Worm (Caenorhabditis elegans) whole organism, L4 larva: ENCODE data around the gene chil-23.

ENCODE experiments used
- aha-1 ChIP-seq: fragments of 150-350 bp; peaks from one replicate; lab custom pipeline; 2014; ENCODE audit warnings: missing biosample characterization, missing genetic modification characterization
- attf-4 ChIP-seq: sonication (generic microtip); optimal IDR thresholded peaks from 3 replicates; lab custom pipeline; 2017; ENCODE audit warnings: missing biosample characterization, missing genetic modification characterization
- ceh-44 ChIP-seq: fragments of 200-800 bp; sonication (Bioruptor generic); IDR thresholded peaks from 2 replicates; pipeline ENCODE4 v1.3.6; 2022; ENCODE audit warnings: missing genetic modification reagents, missing genetic modification characterization, missing compliant biosample characterization
- ces-1 ChIP-seq: fragments of 150-350 bp; sonication (generic microtip); optimal IDR thresholded peaks from 4 replicates; lab custom pipeline; 2014; ENCODE audit warnings: missing biosample characterization, missing genetic modification reagents, missing genetic modification characterization
- daf-12 ChIP-seq: fragments of 150-350 bp; optimal IDR thresholded peaks from 2 replicates; lab custom pipeline; 2014; ENCODE audit warnings: missing biosample characterization, missing genetic modification reagents, missing genetic modification characterization
- daf-19 ChIP-seq: fragments of 200-800 bp; sonication (Bioruptor generic); conservative IDR thresholded peaks from 2 replicates; pipeline ENCODE4 v1.3.6; 2022; ENCODE audit warnings: missing genetic modification characterization, missing compliant biosample characterization
- fkh-10 ChIP-seq: fragments of 150-350 bp; optimal IDR thresholded peaks from 2 replicates; lab custom pipeline; 2014; ENCODE audit warnings: missing biosample characterization, missing genetic modification reagents, missing genetic modification characterization
- hif-1 ChIP-seq, 2 experiments: sonication (generic microtip); optimal IDR thresholded peaks; 2 replicates each; lab custom pipeline; 2016 to 2017; ENCODE audit warnings: missing compliant biosample characterization in 2 of 2, missing genetic modification characterization in 2 of 2, missing genetic modification reagents in 2 of 2, missing genotype in 2 of 2, mild to moderate bottlenecking in 1 of 2
- hlh-11 ChIP-seq: fragments of 200-800 bp; sonication (Bioruptor generic); optimal IDR thresholded peaks from 2 replicates; lab custom pipeline; 2018; ENCODE audit warnings: mild to moderate bottlenecking, missing genetic modification characterization, missing compliant biosample characterization
- lin-15B ChIP-seq: fragments of 150-350 bp; sonication (generic microtip); optimal IDR thresholded peaks from 3 replicates; lab custom pipeline; 2014; ENCODE audit warnings: missing biosample characterization, missing genetic modification characterization
- lin-29 ChIP-seq: fragments of 200-800 bp; sonication (Bioruptor generic); IDR thresholded peaks from 2 replicates; pipeline ENCODE4 v1.3.6; 2022; ENCODE audit warnings: missing genetic modification reagents, missing genetic modification characterization, missing compliant biosample characterization
- mdt-29 ChIP-seq: fragments of 200-800 bp; sonication (Bioruptor generic); IDR thresholded peaks from 2 replicates; pipeline ENCODE4 v1.3.6; 2022; ENCODE audit warnings: missing genetic modification reagents, missing genetic modification characterization, missing compliant biosample characterization
- mes-2 ChIP-seq: sonication (generic microtip); optimal IDR thresholded peaks from 2 replicates; lab custom pipeline; 2016; ENCODE audit warnings: missing genotype, mild to moderate bottlenecking, missing genetic modification characterization, missing compliant biosample characterization; ENCODE audit not compliant: poor library complexity, severe bottlenecking
- nhr-28 ChIP-seq: fragments of 150-350 bp; optimal IDR thresholded peaks from 2 replicates; lab custom pipeline; 2014; ENCODE audit warnings: missing biosample characterization, missing genetic modification characterization
- nhr-76 ChIP-seq: fragments of 150-350 bp; optimal IDR thresholded peaks from 2 replicates; lab custom pipeline; 2014; ENCODE audit warnings: missing biosample characterization, missing genetic modification characterization
- nhr-77 ChIP-seq: fragments of 150-350 bp; optimal IDR thresholded peaks from 2 replicates; lab custom pipeline; 2014; ENCODE audit warnings: missing biosample characterization, missing genetic modification characterization
- pha-4 ChIP-seq, 2 experiments: fragments of 150-350 bp in 1 of 2; fragments of 200-800 bp in 1 of 2; sonication (Bioruptor generic) in 1 of 2; IDR thresholded peaks in 1 of 2; optimal IDR thresholded peaks in 1 of 2; 2 replicates each; pipeline versions ENCODE4 v1.3.6 to Lab custom; 2014 to 2022; ENCODE audit warnings: missing genetic modification characterization in 2 of 2, missing genetic modification reagents in 2 of 2, missing biosample characterization in 1 of 2, missing compliant biosample characterization in 1 of 2
- saeg-2 ChIP-seq: fragments of 200-800 bp; sonication (Bioruptor generic); IDR thresholded peaks from 2 replicates; pipeline ENCODE4 v1.3.6; 2022; ENCODE audit warnings: missing genetic modification reagents, missing genetic modification characterization, missing compliant biosample characterization
- sdz-12 ChIP-seq: fragments of 200-800 bp; sonication (Bioruptor generic); optimal IDR thresholded peaks from 2 replicates; lab custom pipeline; 2018; ENCODE audit warnings: mild to moderate bottlenecking, missing genetic modification characterization, missing compliant biosample characterization
- skn-1 ChIP-seq: fragments of 150-350 bp; optimal IDR thresholded peaks from 2 replicates; lab custom pipeline; 2014; ENCODE audit warnings: missing biosample characterization, missing genetic modification characterization
- tag-97 ChIP-seq: fragments of 200-800 bp; sonication (Bioruptor generic); IDR thresholded peaks from 2 replicates; pipeline ENCODE4 v1.3.6; 2022; ENCODE audit warnings: missing genetic modification characterization, missing compliant biosample characterization
- unc-130 ChIP-seq: sonication (generic microtip); optimal IDR thresholded peaks from 2 replicates; lab custom pipeline; 2016; ENCODE audit warnings: missing genetic modification reagents, missing genetic modification characterization, missing compliant biosample characterization
- unc-62 ChIP-seq, 3 experiments: fragments of 150-350 bp in 1 of 3; sonication (generic microtip); optimal IDR thresholded peaks in 2 of 3; peaks in 1 of 3; 1 replicate in 1 of 3; 2 replicates in 2 of 3; lab custom pipeline; 2014 to 2017; ENCODE audit warnings: missing biosample characterization in 3 of 3, missing genetic modification characterization in 3 of 3, missing genetic modification reagents in 3 of 3, missing genotype in 1 of 3
- zag-1 ChIP-seq: fragments of 150-350 bp; optimal IDR thresholded peaks from 2 replicates; lab custom pipeline; 2014; ENCODE audit warnings: missing biosample characterization, missing genetic modification characterization
- zfp-2 ChIP-seq: sonication (generic microtip); optimal IDR thresholded peaks from 2 replicates; lab custom pipeline; 2016; ENCODE audit warnings: mild to moderate bottlenecking, missing genetic modification characterization, missing compliant biosample characterization
- zfp-3 ChIP-seq: fragments of 200-800 bp; sonication (Bioruptor generic); conservative IDR thresholded peaks from 2 replicates; pipeline ENCODE4 v1.3.6; 2022; ENCODE audit warnings: missing genetic modification reagents, missing genetic modification characterization, missing compliant biosample characterization
- zip-11 ChIP-seq: fragments of 200-800 bp; sonication (Bioruptor generic); IDR thresholded peaks from 2 replicates; pipeline ENCODE4 v1.3.6; 2022; ENCODE audit warnings: missing genetic modification characterization, missing compliant biosample characterization
- zip-2 ChIP-seq: fragments of 150-350 bp; optimal IDR thresholded peaks from 2 replicates; lab custom pipeline; 2014; ENCODE audit warnings: missing biosample characterization, missing genetic modification characterization

The chil-23 gene

DNA sequence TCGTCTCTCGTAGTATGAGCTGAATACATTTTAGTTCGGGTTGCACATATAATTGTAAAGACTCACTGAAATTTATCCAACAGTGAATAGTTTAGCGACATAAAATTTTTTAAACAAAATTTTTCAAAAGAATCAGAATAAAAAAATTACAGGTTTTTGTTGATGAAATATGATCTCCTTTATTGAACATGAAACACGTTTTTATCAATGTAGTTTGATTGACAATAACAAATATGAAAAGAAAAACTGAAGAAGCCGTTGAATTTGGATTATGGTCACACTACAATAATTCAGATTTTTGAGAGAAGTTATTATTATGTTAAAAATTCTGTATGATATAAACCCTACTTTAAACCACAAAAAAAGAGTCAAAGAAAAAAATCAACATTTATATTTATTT, 28.4 kb downstream of the chil-23 start, which contains the start of gene chil-17:
Gene chil-17, minus strand, starts transcription at position 101 of the 400 bp plus-strand sequence.
- TF ChIP-seq lin-15B (tag; lab: Kevin White, UChicago) (no peak), nhr-28 (tag; lab: Kevin White, UChicago) (no peak)

DNA sequence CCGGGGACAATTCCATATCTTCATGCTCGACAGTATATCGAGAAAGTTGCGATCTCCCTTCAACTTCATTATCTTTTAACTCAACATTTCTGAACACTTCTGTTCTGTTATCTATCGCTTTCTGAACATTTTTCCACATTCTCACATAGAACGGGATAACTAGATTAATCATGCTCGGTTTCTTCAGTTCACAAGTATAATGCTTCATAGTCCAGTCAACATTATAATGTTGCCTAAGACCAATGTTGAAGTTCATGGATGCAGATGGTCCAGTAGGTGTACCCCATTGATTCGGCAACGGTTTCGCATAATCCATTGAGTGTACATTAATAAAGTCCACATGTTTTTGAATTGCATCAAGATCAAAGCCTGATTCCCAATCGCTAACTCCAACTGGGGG, 29.6 kb downstream of the chil-23 start:
- no peak for TF ChIP-seq zfp-3 (GFP tag; lab: Robert Waterston, UW)
- peak in 1 of 2 experiments; percentile 91 for TF ChIP-seq unc-62 (GFP tag; optimal IDR thresholded peaks at IDR 0.05 in 1 of 2; lab: Kevin White, UChicago)
- no peak for TF ChIP-seq unc-62 (tag; optimal IDR thresholded peaks at IDR 0.05; lab: Kevin White, UChicago)
- TF ChIP-seq aha-1 (tag; lab: Kevin White, UChicago), result peak; percentile 3
- TF ChIP-seq zip-11, result no peak
- TF ChIP-seq, all 104 proteins: peak for 2

DNA sequence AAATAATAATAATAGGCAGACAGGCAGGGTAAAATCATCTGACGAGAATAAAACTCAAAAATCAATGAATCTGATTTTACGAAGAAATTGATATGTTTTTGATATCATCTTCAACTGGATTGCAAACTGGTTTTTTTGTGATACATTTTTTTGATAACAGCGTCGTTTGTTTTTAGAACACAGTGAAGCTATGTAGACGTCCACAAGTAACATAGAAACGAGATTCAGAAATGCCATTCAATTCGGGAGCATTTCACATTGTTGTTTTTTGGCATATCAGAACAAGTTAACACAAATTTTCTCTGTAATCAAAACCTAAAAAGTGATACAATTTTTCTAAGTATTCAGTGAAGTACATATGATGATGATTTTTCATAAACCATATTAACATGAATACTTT, 30.2 kb downstream of the chil-23 start, which contains the start of gene chil-13:
Gene chil-13, minus strand, starts transcription at position 101 of the 400 bp plus-strand sequence.
- TF ChIP-seq nhr-77 (no peak), unc-130 (GFP tag; lab: Kevin White, UChicago) (no peak), lin-29 (GFP tag; lab: Robert Waterston, UW) (no peak), nhr-76 (tag; lab: Kevin White, UChicago) (no peak), attf-4 (no peak)

DNA sequence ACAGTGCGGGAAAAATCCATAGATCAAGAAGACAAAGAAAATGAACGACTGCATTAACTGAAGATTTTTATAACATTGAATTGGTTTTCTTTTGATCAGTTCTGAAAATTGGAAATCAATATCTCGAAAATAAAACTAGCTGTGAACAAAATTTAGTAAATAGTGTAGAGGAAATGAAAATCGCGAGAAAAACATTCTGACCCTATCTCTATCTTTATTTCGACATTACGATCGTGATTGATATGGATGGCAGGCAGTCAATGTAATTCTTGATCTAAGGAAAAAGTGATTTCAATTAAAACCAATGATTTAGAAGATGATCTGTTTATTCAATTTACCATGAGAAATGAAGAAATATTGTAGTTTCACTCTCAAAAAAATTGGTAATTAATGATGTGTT, 32.4 kb downstream of the chil-23 start, which contains the start of gene kin-16:
Gene kin-16, minus strand, starts transcription at position 101 of the 400 bp plus-strand sequence.
- TF ChIP-seq zfp-2 (no peak), mdt-29 (GFP tag; lab: Robert Waterston, UW) (no peak), zag-1 (tag; lab: Kevin White, UChicago) (no peak), tag-97 (GFP tag; lab: Robert Waterston, UW) (no peak), zip-2 (tag; lab: Kevin White, UChicago) (no peak), hif-1 (tag; optimal IDR thresholded peaks at IDR 0.05; lab: Kevin White, UChicago) (no peak), ceh-44 (no peak), saeg-2 (GFP tag; lab: Robert Waterston, UW) (no peak), hlh-11 (tag; lab: Kevin White, UChicago) (no peak), daf-19 (GFP tag; lab: Robert Waterston, UW) (no peak), nhr-77 (no peak)

DNA sequence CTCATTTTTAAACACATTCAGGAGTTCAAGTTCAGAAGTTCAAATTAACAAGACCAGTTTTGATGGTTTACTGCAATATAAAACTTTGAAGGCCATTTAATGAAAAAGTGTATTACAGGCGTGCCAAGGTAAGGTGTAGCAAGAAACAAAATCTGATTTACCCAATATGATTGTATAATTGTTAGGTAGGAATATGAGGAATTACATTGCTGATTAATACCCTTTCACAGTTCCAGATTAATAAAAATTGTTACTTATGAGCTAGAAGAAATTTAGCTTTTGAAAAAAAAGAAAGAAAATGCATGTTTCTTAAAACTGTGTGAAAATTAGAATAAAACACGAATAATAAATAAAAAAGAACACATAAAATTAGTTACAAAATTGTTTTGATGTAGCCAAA, 34.8 kb downstream of the chil-23 start, which contains the start of gene kin-15:
Gene kin-15, minus strand, starts transcription at position 101 of the 400 bp plus-strand sequence.
- no peak for TF ChIP-seq mes-2
- no peak for TF ChIP-seq saeg-2 (GFP tag; lab: Robert Waterston, UW)
- TF ChIP-seq daf-12, result no peak
- no peak for TF ChIP-seq sdz-12 (GFP tag; lab: Kevin White, UChicago)

DNA sequence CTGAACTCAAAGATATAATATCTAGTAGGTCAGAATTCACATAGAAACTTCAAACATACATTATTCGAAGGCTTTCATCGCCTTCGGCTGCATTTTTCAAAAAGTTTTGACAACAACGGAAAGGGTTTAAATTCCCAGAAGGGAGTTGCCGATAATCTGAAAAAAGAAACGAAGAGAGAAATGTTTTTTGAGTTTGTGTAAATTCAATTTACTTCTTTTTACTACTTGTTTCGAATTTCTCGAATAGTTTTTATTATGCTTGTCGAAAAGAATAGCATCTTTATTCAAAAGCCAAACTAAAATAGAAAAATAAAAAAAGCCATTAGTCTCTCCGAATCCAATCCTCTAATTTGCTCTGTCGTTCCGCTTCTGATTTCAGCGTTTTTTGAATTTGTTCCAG, 37.3 kb downstream of the chil-23 start:
- peak; percentile 42 for TF ChIP-seq fkh-10 (GFP tag; lab: Kevin White, UChicago)
- TF ChIP-seq ces-1 (GFP tag; lab: Kevin White, UChicago), result peak; percentile 37
- TF ChIP-seq unc-130 (GFP tag; lab: Kevin White, UChicago), result no peak

DNA sequence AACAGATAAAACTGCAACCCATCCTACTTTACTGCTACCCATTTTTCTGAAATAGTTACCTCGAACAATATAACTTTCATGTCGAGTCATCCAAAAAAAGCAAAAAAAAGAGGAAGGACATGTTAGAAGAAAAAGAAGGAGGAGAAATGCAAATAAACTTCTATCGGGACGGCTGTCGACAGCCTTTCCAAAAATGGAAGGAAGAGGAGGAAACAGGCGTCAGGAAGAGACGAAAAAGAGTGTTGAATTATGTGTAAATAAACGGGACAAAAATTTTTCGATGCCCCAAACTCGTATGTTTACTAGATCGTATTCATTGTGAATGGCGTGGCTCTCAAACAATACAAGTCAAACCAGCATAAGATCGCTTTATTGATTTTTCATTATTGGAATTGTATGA, 40.8 kb downstream of the chil-23 start, which contains the start of gene M176.5:
Gene M176.5, minus strand, starts transcription at position 101 of the 400 bp plus-strand sequence.
- TF ChIP-seq skn-1, result no peak
- TF ChIP-seq pha-4 (GFP tag; IDR thresholded peaks at IDR 0.05; lab: Robert Waterston, UW), result no peak
- peak; percentile 42 for TF ChIP-seq pha-4 (tag; optimal IDR thresholded peaks at IDR 0.05; lab: Kevin White, UChicago)
- TF ChIP-seq unc-62 (GFP tag; optimal IDR thresholded peaks at IDR 0.05 in 1 of 2; lab: Kevin White, UChicago), result peak in 1 of 2 experiments; percentile 44
- TF ChIP-seq unc-62 (tag; optimal IDR thresholded peaks at IDR 0.05; lab: Kevin White, UChicago), result no peak
- TF ChIP-seq, all 104 proteins: peak for 2
